Worm (Caenorhabditis elegans) whole organism, L2 larva: ENCODE data around the gene asp-18.
"Not testable (repeated sequence)": the region's sequence is repeated elsewhere in the genome, so short reads cannot be mapped to it uniquely, and the experiment has no call there.

Source experiments
- C34F6.9 ChIP-seq: fragments of 150-350 bp; optimal IDR thresholded peaks from 2 replicates; lab custom pipeline; 2014; ENCODE audit warnings: missing biosample characterization, missing genetic modification characterization
- F13H6.1 ChIP-seq: sonication (generic microtip); optimal IDR thresholded peaks from 2 replicates; lab custom pipeline; 2016; ENCODE audit warnings: missing genetic modification characterization, missing compliant biosample characterization
- R02D3.7 ChIP-seq: fragments of 150-350 bp; optimal IDR thresholded peaks from 2 replicates; lab custom pipeline; 2014; ENCODE audit warnings: missing biosample characterization, missing genetic modification characterization
- Y55F3AM.14 ChIP-seq: fragments of 200-800 bp; sonication (Bioruptor generic); optimal IDR thresholded peaks from 2 replicates; lab custom pipeline; 2018; ENCODE audit warnings: mild to moderate bottlenecking, missing genetic modification characterization, missing compliant biosample characterization
- ZK546.5 ChIP-seq: sonication (generic microtip); optimal IDR thresholded peaks from 2 replicates; lab custom pipeline; 2017; ENCODE audit warnings: missing biosample characterization, missing genetic modification characterization
- alr-1 ChIP-seq: fragments of 150-350 bp; optimal IDR thresholded peaks from 2 replicates; lab custom pipeline; 2014; ENCODE audit warnings: missing biosample characterization, missing genetic modification characterization
- aly-2 ChIP-seq: fragments of 150-350 bp; optimal IDR thresholded peaks from 2 replicates; lab custom pipeline; 2014; ENCODE audit warnings: missing biosample characterization, missing genetic modification characterization
- blmp-1 ChIP-seq: sonication (generic microtip); optimal IDR thresholded peaks from 2 replicates; lab custom pipeline; 2017; ENCODE audit warnings: missing genetic modification characterization, mild to moderate bottlenecking, missing compliant biosample characterization, antibody characterized with exemption, moderate library complexity; ENCODE audit not compliant: insufficient read depth
- ceh-16 ChIP-seq: fragments of 150-350 bp; optimal IDR thresholded peaks from 2 replicates; lab custom pipeline; 2014; ENCODE audit warnings: missing biosample characterization, missing genetic modification characterization
- crh-2 ChIP-seq: sonication (generic microtip); optimal IDR thresholded peaks from 2 replicates; lab custom pipeline; 2017; ENCODE audit warnings: missing biosample characterization, missing genetic modification characterization
- egl-27 ChIP-seq: sonication (generic microtip); optimal IDR thresholded peaks from 3 replicates; lab custom pipeline; 2017; ENCODE audit warnings: missing biosample characterization, missing genetic modification reagents, missing genetic modification characterization
- elt-1 ChIP-seq: fragments of 150-350 bp; optimal IDR thresholded peaks from 2 replicates; lab custom pipeline; 2014; ENCODE audit warnings: missing biosample characterization, missing genetic modification characterization
- gmeb-1 ChIP-seq: fragments of 150-350 bp; optimal IDR thresholded peaks from 2 replicates; lab custom pipeline; 2014; ENCODE audit warnings: missing biosample characterization, missing genetic modification characterization
- lin-11 ChIP-seq: fragments of 150-350 bp; sonication (generic microtip); optimal IDR thresholded peaks from 2 replicates; lab custom pipeline; 2014; ENCODE audit warnings: missing biosample characterization, missing genetic modification characterization, inconsistent platforms, mixed read lengths
- lin-13 ChIP-seq: fragments of 150-350 bp; optimal IDR thresholded peaks from 2 replicates; lab custom pipeline; 2014; ENCODE audit warnings: missing biosample characterization, missing genetic modification reagents, missing genetic modification characterization
- lsy-2 ChIP-seq, 2 experiments: fragments of 150-350 bp in 1 of 2; sonication (generic microtip) in 1 of 2; optimal IDR thresholded peaks; 2 replicates each; lab custom pipeline; 2014 to 2017; ENCODE audit warnings: missing biosample characterization in 2 of 2, missing genetic modification characterization in 2 of 2
- mbf-1 ChIP-seq: sonication (generic microtip); optimal IDR thresholded peaks from 2 replicates; lab custom pipeline; 2017; ENCODE audit warnings: missing biosample characterization, missing genetic modification characterization
- mdl-1 ChIP-seq, 2 experiments: fragments of 150-350 bp in 1 of 2; sonication (generic microtip) in 1 of 2; optimal IDR thresholded peaks; 2 replicates each; lab custom pipeline; 2017; ENCODE audit warnings: missing biosample characterization in 2 of 2, missing genetic modification characterization in 2 of 2
- nhr-11 ChIP-seq: fragments of 150-350 bp; optimal IDR thresholded peaks from 2 replicates; lab custom pipeline; 2014; ENCODE audit warnings: missing biosample characterization, missing genetic modification characterization
- nhr-12 ChIP-seq: fragments of 150-350 bp; optimal IDR thresholded peaks from 2 replicates; lab custom pipeline; 2014; ENCODE audit warnings: missing biosample characterization, missing genetic modification characterization
- nhr-129 ChIP-seq: fragments of 150-350 bp; optimal IDR thresholded peaks from 2 replicates; lab custom pipeline; 2014; ENCODE audit warnings: missing biosample characterization, missing genetic modification characterization
- nhr-21 ChIP-seq: fragments of 150-350 bp; optimal IDR thresholded peaks from 2 replicates; lab custom pipeline; 2014; ENCODE audit warnings: missing biosample characterization, missing genetic modification characterization
- nhr-23 ChIP-seq: fragments of 150-350 bp; optimal IDR thresholded peaks from 2 replicates; lab custom pipeline; 2014; ENCODE audit warnings: missing biosample characterization, missing genetic modification reagents, missing genetic modification characterization
- nhr-237 ChIP-seq: fragments of 150-350 bp; optimal IDR thresholded peaks from 2 replicates; lab custom pipeline; 2014; ENCODE audit warnings: missing biosample characterization, missing genetic modification characterization
- nhr-25 ChIP-seq: fragments of 150-350 bp; sonication (generic microtip); optimal IDR thresholded peaks from 3 replicates; lab custom pipeline; 2014; ENCODE audit warnings: missing biosample characterization, missing genetic modification characterization
- peb-1 ChIP-seq: fragments of 150-350 bp; optimal IDR thresholded peaks from 2 replicates; lab custom pipeline; 2014; ENCODE audit warnings: missing biosample characterization, missing genetic modification characterization
- sem-4 ChIP-seq: fragments of 150-350 bp; optimal IDR thresholded peaks from 2 replicates; lab custom pipeline; 2014; ENCODE audit warnings: missing biosample characterization, missing genetic modification reagents, missing genetic modification characterization
- skn-1 ChIP-seq: sonication (generic microtip); optimal IDR thresholded peaks from 2 replicates; lab custom pipeline; 2017; ENCODE audit warnings: missing biosample characterization, missing genetic modification characterization
- snpc-4 ChIP-seq: fragments of 150-350 bp; optimal IDR thresholded peaks from 2 replicates; lab custom pipeline; 2014; ENCODE audit warnings: missing biosample characterization, missing genetic modification characterization
- unc-39 ChIP-seq: fragments of 150-350 bp; optimal IDR thresholded peaks from 2 replicates; lab custom pipeline; 2014; ENCODE audit warnings: missing biosample characterization, missing genetic modification characterization
- ztf-11 ChIP-seq: sonication (generic microtip); optimal IDR thresholded peaks from 2 replicates; lab custom pipeline; 2017; ENCODE audit warnings: missing biosample characterization, missing genetic modification characterization
- ztf-4 ChIP-seq: fragments of 150-350 bp; optimal IDR thresholded peaks from 2 replicates; lab custom pipeline; 2014; ENCODE audit warnings: missing biosample characterization, missing genetic modification characterization

Gene asp-18

DNA sequence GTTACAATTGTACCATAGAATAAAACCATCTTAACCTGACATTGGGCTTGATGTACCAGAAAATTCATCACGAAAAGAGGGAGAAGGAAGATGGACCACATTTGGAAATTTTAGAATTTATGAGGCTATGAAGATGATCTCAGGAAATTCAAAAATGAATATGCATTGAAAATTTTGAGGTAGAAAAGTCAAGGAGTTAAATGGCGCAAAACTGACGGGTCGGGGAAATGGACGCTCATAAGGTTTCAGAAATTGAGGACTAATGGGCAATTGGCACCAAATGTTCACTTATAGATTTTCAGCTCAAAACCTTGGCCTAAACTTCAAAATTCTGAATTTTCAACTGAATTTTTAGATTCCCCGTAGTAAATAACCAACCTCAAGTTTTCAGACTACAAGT is 39.1 kb upstream of the asp-18 start, which contains the start of gene clec-255:
TSS of gene clec-255 (minus strand) at position 101 of the 400 bp plus-strand sequence.
- TF ChIP-seq mbf-1 (tag; lab: Kevin White, UChicago) (no peak), ZK546.5 (no peak), C34F6.9 (tag; lab: Kevin White, UChicago) (no peak), ztf-4 (tag; lab: Kevin White, UChicago) (no peak), Y55F3AM.14 (no peak), elt-1 (tag; lab: Kevin White, UChicago) (no peak), R02D3.7 (tag; lab: Kevin White, UChicago) (no peak), lin-11 (tag; lab: Kevin White, UChicago) (no peak), nhr-237 (no peak), aly-2 (tag; lab: Kevin White, UChicago) (no peak), crh-2 (tag; lab: Kevin White, UChicago) (no peak), skn-1 (no peak), lin-13 (no peak), ceh-16 (tag; lab: Kevin White, UChicago) (no peak)
- TF ChIP-seq, all 48 proteins: peak for 0

DNA sequence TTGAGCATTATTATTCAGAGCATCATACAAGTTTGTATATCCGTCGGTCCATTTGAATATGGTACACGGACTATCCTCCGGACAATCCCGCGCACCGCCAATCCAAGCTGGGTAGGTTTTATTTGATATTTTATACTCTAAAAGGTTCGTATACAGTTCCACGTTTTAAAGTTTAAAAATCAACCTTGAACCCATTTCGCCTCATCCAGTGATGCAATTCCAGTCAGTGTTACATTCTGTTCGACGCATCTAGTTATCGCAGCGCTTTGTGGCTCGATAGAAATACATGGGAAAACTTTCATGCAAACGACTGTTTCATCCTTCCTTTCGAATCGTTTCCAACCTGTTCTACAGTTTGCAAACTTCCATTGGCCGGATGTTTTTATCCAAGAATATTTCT is 38.4 kb upstream of the asp-18 start:
- TF ChIP-seq lin-13 (no peak), Y55F3AM.14 (no peak), unc-39 (tag; lab: Kevin White, UChicago) (no peak), blmp-1 (tag; lab: Kevin White, UChicago) (no peak), F13H6.1 (tag; lab: Kevin White, UChicago) (no peak), snpc-4 (no peak), nhr-25 (no peak), C34F6.9 (tag; lab: Kevin White, UChicago) (no peak)

DNA sequence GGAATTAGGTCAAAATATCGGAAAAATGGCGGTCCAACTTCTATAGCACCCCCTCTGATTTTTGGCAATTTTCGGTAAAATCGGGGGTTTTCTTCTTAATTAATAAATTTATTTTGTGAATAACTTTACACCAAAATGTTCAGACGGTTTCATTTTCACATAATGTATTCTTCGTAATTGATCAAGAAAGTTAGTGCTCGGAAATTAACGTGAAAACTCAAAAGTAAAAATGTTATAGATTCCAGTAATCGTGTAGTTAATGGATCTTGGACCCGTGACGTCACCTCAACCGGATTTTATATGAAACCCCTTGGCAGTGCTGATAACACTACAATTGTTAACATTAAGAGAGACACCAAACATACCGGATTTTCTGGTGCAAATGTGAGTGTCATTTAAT is 30.6 kb upstream of the asp-18 start, which contains the start of gene F11D11.22:
TSS of gene F11D11.22 (plus strand) at position 301 of the 400 bp plus-strand sequence.
- not testable (repeated sequence) for TF ChIP-seq nhr-23 (tag; lab: Kevin White, UChicago); nhr-25; gmeb-1 (tag; lab: Kevin White, UChicago)

DNA sequence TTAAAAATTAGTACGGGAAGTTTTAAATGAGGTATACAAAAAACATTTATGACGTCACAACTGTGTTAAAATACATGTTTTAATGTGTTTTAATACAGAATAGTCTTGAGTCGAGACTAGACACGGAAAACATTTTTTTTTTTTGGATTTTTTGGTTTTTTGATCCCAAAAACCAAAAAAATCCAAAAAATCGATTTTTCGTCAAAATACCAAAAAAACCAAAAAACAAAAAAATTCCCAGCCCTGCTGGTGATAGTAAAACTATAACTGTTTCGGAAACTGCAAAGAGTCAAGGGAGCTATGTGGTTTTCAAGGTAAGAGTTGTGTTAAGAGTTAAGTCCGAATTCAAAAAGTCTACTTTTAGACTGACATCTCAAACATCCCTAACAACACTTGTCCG is 29.6 kb upstream of the asp-18 start, which contains the start of gene F11D11.4:
TSS of gene F11D11.4 (plus strand) at position 301 of the 400 bp plus-strand sequence.
- no peak for TF ChIP-seq peb-1
- no peak for TF ChIP-seq skn-1
- no peak for TF ChIP-seq mbf-1 (tag; lab: Kevin White, UChicago)
- TF ChIP-seq mdl-1 (tag; optimal IDR thresholded peaks at IDR 0.05; lab: Kevin White, UChicago): no peak
- TF ChIP-seq ztf-11 (tag; lab: Kevin White, UChicago): no peak

DNA sequence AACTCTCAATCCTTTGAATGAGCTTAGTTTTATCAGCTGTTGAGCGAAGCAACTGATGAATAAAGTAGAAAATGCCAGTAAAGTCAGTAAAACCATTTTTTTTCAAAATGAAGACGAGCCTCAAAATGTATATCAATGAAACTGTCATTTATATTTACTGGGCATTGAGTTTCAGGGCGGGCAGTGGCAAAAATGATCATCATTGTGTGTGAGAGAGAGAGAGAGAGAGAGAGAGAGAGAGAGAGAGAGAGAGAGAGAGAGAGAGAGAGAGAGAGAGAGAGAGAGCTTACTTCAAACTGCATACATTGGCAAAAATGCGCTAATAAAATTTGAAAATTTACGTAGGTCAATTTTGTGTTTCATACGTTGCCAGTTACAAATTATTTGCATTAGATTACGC is 28.7 kb upstream of the asp-18 start, which contains the start of gene F11D11.3:
TSS of gene F11D11.3 (minus strand) at position 101 of the 400 bp plus-strand sequence.
- TF ChIP-seq nhr-12 (tag; lab: Kevin White, UChicago) (no peak), ZK546.5 (no peak), skn-1 (no peak), peb-1 (no peak), mdl-1 (tag; optimal IDR thresholded peaks at IDR 0.05; lab: Kevin White, UChicago) (no peak), nhr-23 (tag; lab: Kevin White, UChicago) (no peak), blmp-1 (tag; lab: Kevin White, UChicago) (no peak), unc-39 (tag; lab: Kevin White, UChicago) (no peak), egl-27 (tag; lab: Kevin White, UChicago) (no peak), nhr-129 (tag; lab: Kevin White, UChicago) (no peak), mbf-1 (tag; lab: Kevin White, UChicago) (no peak), F13H6.1 (tag; lab: Kevin White, UChicago) (no peak), alr-1 (no peak), lin-13 (no peak), lsy-2 (tag; optimal IDR thresholded peaks at IDR 0.05; lab: Kevin White, UChicago) (no peak), nhr-11 (tag; lab: Kevin White, UChicago) (no peak), sem-4 (no peak)

DNA sequence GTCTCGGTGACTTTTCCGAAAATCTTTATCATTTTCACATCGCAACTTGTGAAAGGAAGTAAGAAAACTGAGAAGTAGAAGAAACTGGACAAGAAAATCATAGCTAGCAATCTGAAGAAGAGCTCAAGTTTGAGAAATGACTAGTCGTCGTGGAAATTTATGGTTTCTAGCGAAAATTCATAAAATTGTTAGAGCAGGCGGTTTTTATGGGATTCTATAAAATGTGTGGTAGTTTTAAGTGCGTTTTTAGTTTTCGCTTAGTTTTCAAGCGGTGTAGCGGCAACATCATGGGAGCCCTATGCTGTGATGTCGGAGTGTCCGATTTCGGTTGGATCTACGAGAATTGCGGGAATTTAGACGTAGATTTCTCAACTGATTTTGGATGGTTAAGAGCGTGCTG is 22.8 kb upstream of the asp-18 start, which contains the start of gene clec-254:
TSS of gene clec-254 (minus strand) at position 101 of the 400 bp plus-strand sequence.
- not testable (repeated sequence) for TF ChIP-seq lin-11 (tag; lab: Kevin White, UChicago); sem-4; nhr-21 (tag; lab: Kevin White, UChicago)
